Worm (Caenorhabditis elegans): Measurements from ENCODE around the gene col-126.

The col-126 gene

ce11 chrIV:11261535-11261934 is 1.7 kb upstream of the col-126 start, which contains the start of gene F54D1.1:
Gene F54D1.1 (plus strand): TSS chrIV:11261835.
- TF ChIP-seq unc-62 (GFP tag; optimal IDR thresholded peaks at IDR 0.05), result no peak

- no peak for TF ChIP-seq unc-62 (GFP tag; optimal IDR thresholded peaks at IDR 0.05)
Observed at ce11 chrIV:11266090-11266489, 2.9 kb downstream of the col-126 start, which contains the start of gene col-127. Gene col-127 (minus strand): TSS chrIV:11266190.

- no peak for TF ChIP-seq unc-62 (GFP tag; optimal IDR thresholded peaks at IDR 0.05)
Observed at ce11 chrIV:11269483-11269882, 6.3 kb downstream of the col-126 start.

ce11 chrIV:11271262-11271661 is 8.1 kb downstream of the col-126 start, which contains the start of gene nhr-7:
Gene nhr-7 (minus strand): TSS chrIV:11271362.
- TF ChIP-seq unc-62 (GFP tag; optimal IDR thresholded peaks at IDR 0.05), result no peak

ce11 chrIV:11273151-11273550 is 9.9 kb downstream of the col-126 start, which contains the start of gene gtl-2:
Gene gtl-2 (plus strand): TSS chrIV:11273451.
- no peak for TF ChIP-seq unc-62 (GFP tag; optimal IDR thresholded peaks at IDR 0.05)

- TF ChIP-seq unc-62 (GFP tag; optimal IDR thresholded peaks at IDR 0.05), result no peak
Observed at ce11 chrIV:11276026-11276425, 12.8 kb downstream of the col-126 start.

ce11 chrIV:11284102-11284531 is 20.9 kb downstream of the col-126 start:
- no peak for TF ChIP-seq unc-62 (GFP tag; optimal IDR thresholded peaks at IDR 0.05)

- TF ChIP-seq unc-62 (GFP tag; optimal IDR thresholded peaks at IDR 0.05), result no peak
Observed at ce11 chrIV:11285239-11285638, 22.0 kb downstream of the col-126 start.

ce11 chrIV:11286112-11286511 is 22.9 kb downstream of the col-126 start:
- TF ChIP-seq unc-62 (GFP tag; optimal IDR thresholded peaks at IDR 0.05), result no peak

- TF ChIP-seq unc-62 (GFP tag; optimal IDR thresholded peaks at IDR 0.05), result no peak
Observed at ce11 chrIV:11287511-11287910, 24.3 kb downstream of the col-126 start, which contains the start of gene F54D1.6. Gene F54D1.6 (plus strand): TSS chrIV:11287811.

ce11 chrIV:11288965-11289364 is 25.8 kb downstream of the col-126 start:
- TF ChIP-seq unc-62 (GFP tag; optimal IDR thresholded peaks at IDR 0.05), result no peak

- TF ChIP-seq unc-62 (GFP tag; optimal IDR thresholded peaks at IDR 0.05), result no peak
Observed at ce11 chrIV:11296787-11297186, 33.6 kb downstream of the col-126 start, which contains the start of gene mttu-1. Gene mttu-1 (minus strand): TSS chrIV:11296887.

ce11 chrIV:11298154-11299086 is 35.2 kb downstream of the col-126 start, which contains the start of the genes B0035.15 and dnj-1:
Gene B0035.15 (minus strand): TSS chrIV:11298252.
Gene dnj-1 (plus strand): TSS chrIV:11299036.
- no peak for TF ChIP-seq unc-62 (GFP tag; optimal IDR thresholded peaks at IDR 0.05)

ce11 chrIV:11304970-11305369 is 41.8 kb downstream of the col-126 start:
- no peak for TF ChIP-seq unc-62 (GFP tag; optimal IDR thresholded peaks at IDR 0.05)

- TF ChIP-seq unc-62 (GFP tag; optimal IDR thresholded peaks at IDR 0.05), result no peak
Observed at ce11 chrIV:11306548-11306947, 43.3 kb downstream of the col-126 start, which contains the start of gene B0035.13. Gene B0035.13 (minus strand): TSS chrIV:11306720.

- no peak for TF ChIP-seq unc-62 (GFP tag; optimal IDR thresholded peaks at IDR 0.05)
Observed at ce11 chrIV:11307770-11308169, 44.6 kb downstream of the col-126 start.

- no peak for TF ChIP-seq unc-62 (GFP tag; optimal IDR thresholded peaks at IDR 0.05)
Observed at ce11 chrIV:11310624-11311023, 47.4 kb downstream of the col-126 start, which contains the start of gene znf-207. Gene znf-207 (plus strand): TSS chrIV:11310972.

All from whole organism, dauer.